Fruit fly (Drosophila melanogaster) ovary, adult (tissue): ENCODE data around the gene CG6067.
"Not testable (repeated sequence)": the region's sequence is repeated elsewhere in the genome, so short reads cannot be mapped to it uniquely, and the experiment has no call there.

Experiments
- CG17801 ChIP-seq: fragments of 200-800 bp; optimal IDR thresholded peaks from 2 replicates; lab custom pipeline; 2019; ENCODE audit warnings: missing biosample characterization, mild to moderate bottlenecking, missing genetic modification characterization, moderate library complexity; ENCODE audit not compliant: partially characterized antibody

CG6067 gene

DNA sequence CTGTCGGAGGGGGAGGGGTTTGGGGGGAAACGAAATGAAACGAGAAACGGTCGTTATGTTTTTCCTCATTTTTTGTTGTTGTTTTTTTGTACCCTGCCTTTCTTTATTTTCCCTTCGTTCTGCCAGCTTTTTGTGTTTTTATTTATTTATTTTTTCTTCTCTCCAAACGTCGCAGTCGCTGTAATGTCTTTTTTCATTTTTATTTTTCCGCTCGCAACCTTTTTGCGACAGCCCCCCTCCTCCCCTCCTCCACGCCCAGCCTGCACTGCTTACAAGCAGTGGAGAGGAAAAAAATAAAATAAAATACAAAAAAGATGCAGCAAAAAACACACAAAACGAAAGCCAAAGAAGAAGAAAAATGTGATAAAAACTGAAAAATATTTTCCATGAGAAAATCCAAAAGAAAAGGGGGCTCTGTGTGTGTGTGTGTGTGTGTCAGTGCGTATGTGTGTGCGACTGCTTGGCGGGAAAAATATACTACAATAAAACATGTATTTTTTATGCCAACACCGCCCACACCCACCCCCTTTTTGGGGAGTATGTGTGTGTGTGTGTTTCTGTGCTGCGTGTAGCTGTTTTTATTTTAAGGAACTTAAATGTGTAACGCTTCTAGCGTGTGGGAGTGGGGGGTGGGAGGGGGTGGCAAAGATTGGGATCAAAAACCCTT, 20.2 kb upstream of the CG6067 start:
- TF ChIP-seq CG17801 (GFP tag; lab: Kevin White, UChicago), result peak; percentile 80

- TF ChIP-seq CG17801 (GFP tag; lab: Kevin White, UChicago), result no peak
Observed at dm6 chrX:5941824-5942223, 13.6 kb upstream of the CG6067 start.

- not testable (repeated sequence) for TF ChIP-seq CG17801 (GFP tag; lab: Kevin White, UChicago)
Observed at dm6 chrX:5942306-5942705, 13.1 kb upstream of the CG6067 start, which contains the start of gene CG12728. TSS of gene CG12728 (plus strand) at chrX:5942606.

DNA sequence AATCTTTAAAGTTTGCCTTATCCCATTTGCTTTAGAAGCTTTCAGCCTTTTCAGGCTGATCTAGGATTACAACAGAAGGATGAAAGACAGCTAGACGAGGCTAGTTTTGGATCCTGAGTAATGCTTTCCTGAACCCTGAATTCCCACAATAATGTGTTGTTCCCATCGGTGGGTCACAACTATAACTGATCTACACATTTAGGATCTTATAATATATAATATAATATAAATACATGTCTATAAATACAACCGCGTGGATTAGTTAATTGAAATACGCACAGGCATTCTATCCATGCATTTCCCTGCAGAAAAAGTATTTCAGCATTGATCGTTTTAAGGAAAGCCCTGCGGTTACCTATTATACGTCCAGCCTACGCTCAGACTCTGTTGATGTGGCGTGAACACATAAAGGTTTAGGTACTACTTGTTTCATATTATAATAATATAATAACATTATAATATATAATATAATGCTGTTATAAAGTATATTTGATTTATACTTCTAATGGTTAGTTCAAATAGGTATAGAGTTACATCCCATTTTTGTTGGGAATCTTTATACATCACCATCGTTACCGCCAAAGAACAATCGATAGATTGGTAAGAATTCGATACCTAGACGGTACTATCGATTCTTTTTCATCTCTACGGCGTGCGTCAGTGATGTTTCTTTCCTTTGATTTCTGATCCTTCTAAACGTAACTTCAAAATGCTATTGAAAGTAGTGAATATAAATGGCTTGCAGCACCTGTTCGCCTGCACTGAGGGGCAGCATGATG, 10.2 kb upstream of the CG6067 start, which contains the start of gene CG32756:
TSS of gene CG32756 (plus strand) at position 631 of the 779 bp plus-strand sequence.
- TF ChIP-seq CG17801 (GFP tag; lab: Kevin White, UChicago), result not testable (repeated sequence)

DNA sequence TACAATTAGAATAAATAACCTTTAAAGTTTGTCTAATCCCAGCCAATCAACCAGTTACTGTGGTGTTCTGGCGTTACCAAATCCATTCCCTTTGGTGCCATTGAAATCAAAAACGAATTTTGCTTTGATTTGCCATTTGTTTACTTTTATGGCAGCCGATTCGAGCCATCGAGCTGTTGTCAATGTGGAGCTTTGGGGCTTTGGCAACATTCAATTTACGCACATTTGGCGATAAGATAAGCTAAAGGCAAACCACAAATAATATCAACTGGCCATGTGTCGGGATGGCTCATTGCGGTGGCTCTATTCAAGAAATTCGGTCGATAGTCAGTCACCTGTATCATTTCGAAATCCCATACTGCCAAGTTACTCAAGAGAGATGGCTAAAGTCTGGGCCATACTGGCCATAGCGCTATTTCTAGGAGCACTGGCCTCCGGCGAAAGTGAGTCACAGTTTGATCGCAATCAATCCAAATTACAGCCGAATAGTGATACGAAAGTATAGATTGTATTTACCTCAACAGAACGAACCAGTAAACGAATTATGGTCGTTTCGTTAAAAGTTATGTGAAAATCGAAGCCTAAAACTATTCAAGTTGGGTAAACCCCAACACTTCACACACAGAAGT, 7.4 kb upstream of the CG6067 start, which contains the start of gene CG6041:
TSS of gene CG6041 (plus strand) at position 291 of the 629 bp plus-strand sequence.
- TF ChIP-seq CG17801 (GFP tag; lab: Kevin White, UChicago), result no peak

DNA sequence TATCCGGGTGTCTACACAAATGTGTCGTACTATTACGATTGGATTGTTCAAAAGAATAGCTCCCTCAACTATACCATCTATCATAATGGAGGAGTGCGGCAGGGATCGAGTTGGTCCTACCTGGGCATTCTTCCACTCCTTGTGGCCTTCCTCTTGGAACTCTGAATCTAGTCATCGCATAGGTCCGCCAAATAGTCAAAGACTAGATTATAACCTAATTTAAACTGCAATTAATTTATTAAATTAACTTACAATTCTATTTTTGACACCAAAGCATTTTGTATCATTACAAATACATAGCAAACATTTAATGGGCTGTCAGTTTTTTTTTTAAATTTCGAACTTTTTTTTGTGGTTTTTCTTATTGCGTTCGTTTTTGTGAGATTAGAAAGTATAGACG, 5.5 kb upstream of the CG6067 start, which contains the start of gene CG32755:
TSS of gene CG32755 (plus strand) at position 301 of the 400 bp plus-strand sequence.
- TF ChIP-seq CG17801 (GFP tag; lab: Kevin White, UChicago), result no peak

DNA sequence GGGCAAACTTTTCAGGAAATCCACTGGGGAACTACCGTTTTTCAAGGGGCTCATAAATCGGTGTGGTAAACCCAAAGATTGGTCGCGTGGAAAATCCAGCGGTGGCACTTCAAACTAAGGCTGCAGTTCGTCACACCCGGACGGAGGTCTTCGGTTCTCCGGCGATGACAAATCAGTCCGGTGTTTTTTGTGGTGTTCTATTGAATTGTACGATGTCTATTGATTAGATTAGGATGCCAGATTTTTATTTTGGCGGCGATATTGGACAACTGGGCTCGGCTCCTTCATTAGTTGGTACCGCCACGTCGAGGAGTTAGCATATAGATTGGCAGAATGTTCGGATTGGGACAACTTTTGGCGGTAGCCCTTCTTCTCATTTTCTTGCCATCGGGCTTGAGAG, 3.2 kb upstream of the CG6067 start, which contains the start of gene CG6048:
TSS of gene CG6048 (plus strand) at position 301 of the 400 bp plus-strand sequence.
- TF ChIP-seq CG17801 (GFP tag; lab: Kevin White, UChicago), result no peak

dm6 chrX:5956646-5957441, 1.4 kb downstream of the CG6067 start:
- TF ChIP-seq CG17801 (GFP tag; lab: Kevin White, UChicago), result no peak

- TF ChIP-seq CG17801 (GFP tag; lab: Kevin White, UChicago), result no peak
Observed at dm6 chrX:5964169-5964686, 8.8 kb downstream of the CG6067 start.

DNA sequence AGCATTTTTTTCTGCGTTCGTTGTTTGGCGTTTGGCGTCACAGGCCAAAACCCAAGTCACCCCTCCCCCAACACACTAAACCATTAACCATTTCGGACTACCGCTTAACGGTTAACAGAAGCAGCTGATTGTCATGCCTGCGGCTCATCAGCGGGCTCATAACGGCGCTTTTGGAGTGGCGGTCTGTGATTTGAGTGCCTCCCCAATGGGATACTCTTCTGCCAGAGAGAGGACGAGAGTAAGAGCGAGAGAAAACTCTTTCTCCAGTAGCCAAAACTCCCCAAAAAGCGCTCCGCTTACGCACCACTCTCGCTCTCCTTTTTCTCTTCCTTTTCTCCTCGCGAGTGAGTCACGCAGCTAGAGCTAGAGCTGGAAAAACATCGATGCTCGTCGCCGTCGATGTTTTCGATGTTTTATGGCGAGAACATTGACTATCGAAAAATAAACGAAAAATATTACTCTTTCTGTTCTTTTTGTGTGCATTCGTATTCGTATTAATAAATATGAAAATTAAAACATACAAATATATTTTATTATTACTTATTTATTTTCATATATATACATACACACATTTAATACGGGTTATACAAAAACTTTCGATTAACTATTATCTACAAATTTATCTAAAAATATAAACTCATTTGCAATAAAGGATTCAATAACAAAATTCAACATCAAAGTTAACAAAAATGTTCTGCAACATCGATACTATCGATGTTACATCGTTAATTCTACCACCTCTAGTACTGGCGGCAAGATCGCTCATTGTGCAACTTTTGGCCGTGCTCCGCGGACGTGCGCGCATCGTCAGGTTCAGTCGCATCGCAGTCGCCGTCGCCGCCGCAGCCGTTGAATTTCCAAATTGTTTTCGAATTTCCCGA, 10.3 kb downstream of the CG6067 start, which contains the start of gene Grip:
TSS of gene Grip (plus strand) at position 763 of the 881 bp plus-strand sequence.
- TF ChIP-seq CG17801 (GFP tag; lab: Kevin White, UChicago), result no peak

DNA sequence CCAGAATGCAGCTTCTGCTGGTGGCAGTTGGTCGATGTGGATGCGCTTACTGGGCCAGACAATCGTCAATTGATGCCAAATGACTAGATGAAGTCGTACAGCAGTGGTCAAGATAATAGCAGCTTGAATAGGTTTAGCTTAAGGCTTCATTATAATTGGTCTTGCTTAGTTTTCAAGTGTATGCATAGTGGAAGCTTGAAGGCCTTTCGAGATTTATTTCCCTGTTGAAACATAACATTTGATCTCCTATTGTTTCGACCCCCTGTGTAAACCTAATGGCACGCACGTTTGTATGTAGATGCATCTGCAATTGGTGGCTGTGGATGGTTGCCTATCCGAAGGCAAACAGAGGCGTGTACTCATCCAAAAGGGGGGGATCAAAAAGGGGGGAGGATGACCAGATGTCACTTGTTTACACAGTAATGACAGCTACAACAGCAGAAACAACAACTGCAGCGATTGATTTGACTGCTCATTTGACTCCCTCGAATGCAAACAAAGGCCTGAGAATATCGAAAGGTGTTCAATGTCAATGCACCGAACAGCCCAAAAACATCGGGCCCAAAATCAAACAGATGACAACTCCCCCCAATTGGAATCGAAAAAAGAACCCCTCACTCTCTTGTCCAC, 12.8 kb downstream of the CG6067 start:
- no peak for TF ChIP-seq CG17801 (GFP tag; lab: Kevin White, UChicago)

DNA sequence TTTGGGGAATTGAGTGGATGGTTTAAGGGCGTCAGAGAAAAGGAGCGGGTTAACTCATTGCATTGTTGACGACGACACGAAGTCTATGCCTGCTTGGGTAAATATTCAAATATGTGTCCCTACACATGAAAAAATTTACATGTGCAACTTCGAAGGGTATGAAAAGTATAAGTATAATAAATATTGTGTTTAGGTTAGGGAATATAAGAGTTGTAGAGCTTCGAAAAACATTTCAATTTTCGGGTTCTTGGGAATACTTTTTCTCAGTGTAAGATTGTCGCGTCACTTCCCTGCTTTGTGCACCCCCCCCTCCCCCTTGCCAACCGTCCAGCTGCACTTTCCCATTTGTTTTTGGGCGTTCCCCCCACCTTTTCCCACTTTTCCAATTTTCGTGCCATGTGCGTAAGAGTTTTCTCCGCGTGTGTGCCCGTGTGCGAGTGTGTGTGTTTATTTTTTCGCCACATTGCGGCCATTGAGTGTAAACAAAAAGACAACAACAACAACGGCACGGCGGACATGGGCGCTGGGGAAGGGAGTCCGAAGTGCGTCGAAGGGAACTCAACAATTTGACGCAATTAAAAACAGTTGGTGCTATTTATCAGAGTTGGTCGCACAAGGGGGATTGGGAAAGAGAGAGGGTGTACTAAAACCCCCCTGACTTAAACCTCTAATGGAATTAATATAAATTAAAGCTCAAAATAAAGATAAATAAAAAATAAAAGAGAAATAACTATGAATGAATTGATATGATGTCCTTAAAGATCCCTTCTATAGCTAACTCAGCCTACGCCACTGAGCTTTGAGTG, 14.6 kb downstream of the CG6067 start:
- TF ChIP-seq CG17801 (GFP tag; lab: Kevin White, UChicago), result no peak
